Worm (Caenorhabditis elegans): ENCODE data around the gene Y50D4C.3.

Y50D4C.3 gene

DNA sequence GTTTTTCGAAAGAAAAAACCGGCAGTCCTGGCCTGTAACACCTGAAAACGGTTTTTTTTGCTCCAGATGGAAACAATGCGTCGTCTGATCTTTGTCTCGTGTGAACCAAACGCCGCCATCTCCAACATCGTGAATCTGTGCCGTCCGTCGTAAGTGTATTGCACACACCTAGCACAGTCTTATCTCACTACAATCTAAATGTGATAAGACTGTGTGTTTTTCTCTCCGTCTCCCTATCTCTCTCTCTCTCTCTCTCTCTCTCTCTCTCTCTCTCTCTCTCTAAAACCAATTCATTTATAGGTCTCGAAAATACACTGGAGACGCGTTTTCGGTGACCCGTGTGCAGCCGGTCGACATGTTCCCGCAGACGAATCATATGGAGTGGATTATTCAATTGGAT, 34.5 kb downstream of the Y50D4C.3 start (continued):
- no peak for TF ChIP-seq duxl-1 (tag; optimal IDR thresholded peaks at IDR 0.05; ENCODE audit: poor library complexity)
- TF ChIP-seq ztf-11 (tag; optimal IDR thresholded peaks at IDR 0.05) = no peak
- peak; percentile 32 for TF ChIP-seq pqm-1 (tag; optimal IDR thresholded peaks at IDR 0.05)
- no peak for TF ChIP-seq R02D3.7 (tag; optimal IDR thresholded peaks at IDR 0.05)
- peak; percentile 37 for TF ChIP-seq mes-2 (tag; optimal IDR thresholded peaks at IDR 0.05; ENCODE audit: poor library complexity, severe bottlenecking)
- TF ChIP-seq aly-2 (tag; optimal IDR thresholded peaks at IDR 0.05) = no peak

DNA sequence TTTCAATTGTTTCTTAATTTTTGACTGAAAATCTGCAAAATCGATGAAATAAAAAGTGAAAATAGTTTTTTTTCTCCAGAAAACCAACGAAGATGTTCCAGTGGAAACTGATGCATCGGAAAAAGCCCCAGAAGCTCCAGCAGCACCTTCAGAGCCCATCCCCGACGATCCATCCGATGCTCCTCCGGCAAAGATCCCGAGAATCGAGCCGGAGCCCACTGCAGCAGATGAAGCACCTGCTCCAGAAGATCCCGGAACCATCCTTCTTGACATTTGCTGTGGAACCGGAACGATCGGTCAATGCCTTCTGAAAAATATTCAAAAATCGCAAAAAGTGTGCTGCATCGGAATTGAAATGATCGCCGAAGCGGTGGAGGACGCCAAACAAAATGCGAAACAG, 36.4 kb downstream of the Y50D4C.3 start:
- TF ChIP-seq nhr-42 (GFP tag; IDR thresholded peaks at IDR 0.05) (0 out of 2 replicates have a peak, but pooled peaks have one; percentile 4), set-16 (GFP tag; IDR thresholded peaks at IDR 0.05) (peak; percentile 88), R02D3.7 (tag; optimal IDR thresholded peaks at IDR 0.05) (no peak)

DNA sequence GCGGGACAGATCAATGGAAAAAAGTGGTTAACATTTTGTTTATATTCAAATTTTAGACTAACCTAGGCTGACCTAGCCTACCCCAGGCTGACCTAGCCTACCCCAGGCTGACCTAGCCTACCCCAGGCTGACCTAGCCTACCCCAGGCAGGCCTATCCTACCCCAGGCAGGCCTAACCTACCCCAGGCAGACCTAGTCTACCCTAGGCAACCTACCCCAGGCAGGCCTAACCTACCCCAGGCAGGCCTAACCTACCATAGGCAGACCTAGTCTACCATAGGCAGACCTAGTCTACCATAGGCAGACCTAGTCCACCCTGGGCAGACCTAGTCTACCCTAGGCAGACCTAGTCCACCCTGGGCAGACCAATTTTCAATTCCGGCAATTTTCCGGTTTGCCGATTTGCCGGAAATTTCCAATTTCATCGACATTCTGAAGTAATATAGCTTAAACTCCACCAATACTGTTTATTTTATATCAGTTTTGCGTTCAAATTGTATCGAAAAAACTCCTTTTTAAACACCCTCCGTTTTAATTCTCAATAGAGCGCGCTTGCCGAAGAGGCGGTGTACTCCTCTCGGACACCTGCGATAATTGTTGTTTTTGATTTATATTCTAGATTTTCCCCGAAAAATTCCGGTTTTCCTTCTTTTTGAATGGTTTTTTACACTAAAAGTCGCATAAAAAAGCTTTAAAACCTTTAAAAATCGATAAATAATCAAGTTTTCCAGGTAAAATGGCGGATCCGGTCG, 40.6 kb downstream of the Y50D4C.3 start, which contains the start of gene trm-2A:
trm-2A (plus strand) TSS at position 732 of the 752 bp plus-strand sequence.
- no peak for TF ChIP-seq madf-5 (GFP tag; IDR thresholded peaks at IDR 0.05)
- TF ChIP-seq hlh-11 (tag; optimal IDR thresholded peaks at IDR 0.05) = peak; percentile 52
- no peak for TF ChIP-seq nhr-111 (GFP tag; optimal IDR thresholded peaks at IDR 0.05)
- no peak for TF ChIP-seq jun-1 (tag; optimal IDR thresholded peaks at IDR 0.05)
- TF ChIP-seq ZK337.2 (GFP tag; IDR thresholded peaks at IDR 0.05) = no peak
- TF ChIP-seq lsy-2 (tag; optimal IDR thresholded peaks at IDR 0.05) = peak in 1 of 2 experiments; percentile 87
- TF ChIP-seq nhr-42 (GFP tag; IDR thresholded peaks at IDR 0.05) = no peak
- TF ChIP-seq mdl-1 (tag; optimal IDR thresholded peaks at IDR 0.05) = peak in 1 of 2 experiments; percentile 17
- TF ChIP-seq egl-43 (GFP tag; IDR thresholded peaks at IDR 0.05) = peak; percentile 37; the same call in 1 of the 2 replicates
- peak; percentile 27 for TF ChIP-seq nhr-11 (tag; optimal IDR thresholded peaks at IDR 0.05)
- TF ChIP-seq dpl-1 (GFP tag; optimal IDR thresholded peaks at IDR 0.05) = peak; percentile 95
- TF ChIP-seq fkh-10 (GFP tag; optimal IDR thresholded peaks at IDR 0.05) = no peak
- peak; percentile 76 for TF ChIP-seq hlh-30 (tag; optimal IDR thresholded peaks at IDR 0.05; ENCODE audit: insufficient read depth)
- TF ChIP-seq ceh-20 (GFP tag; IDR thresholded peaks at IDR 0.05) = no peak
- no peak for TF ChIP-seq F37D6.2 (tag; optimal IDR thresholded peaks at IDR 0.05)
- TF ChIP-seq lin-38 (GFP tag; IDR thresholded peaks at IDR 0.05) = peak; percentile 98
- TF ChIP-seq nhr-77 (tag; optimal IDR thresholded peaks at IDR 0.05) = peak; percentile 44
- no peak for TF ChIP-seq spr-3 (GFP tag; optimal IDR thresholded peaks at IDR 0.05)
- peak; percentile 54 for TF ChIP-seq rbr-2 (tag; optimal IDR thresholded peaks at IDR 0.05)
- peak; percentile 12 for TF ChIP-seq nhr-6 (tag; optimal IDR thresholded peaks at IDR 0.05)
- TF ChIP-seq nhr-41 (GFP tag; IDR thresholded peaks at IDR 0.05) = no peak
- no peak for TF ChIP-seq lin-1 (GFP tag; IDR thresholded peaks at IDR 0.05)
- peak; percentile 93 for TF ChIP-seq mes-2 (tag; optimal IDR thresholded peaks at IDR 0.05; ENCODE audit: poor library complexity, severe bottlenecking)
- peak; percentile 89 for TF ChIP-seq aha-1 (tag)
- TF ChIP-seq pha-4 (GFP tag; IDR thresholded peaks at IDR 0.05) = no peak
- TF ChIP-seq pha-4 (tag; optimal IDR thresholded peaks at IDR 0.05) = peak; percentile 43
- TF ChIP-seq F44E2.7 (GFP tag; IDR thresholded peaks at IDR 0.05) = 0 out of 2 replicates have a peak, but pooled peaks have one; percentile 15
- TF ChIP-seq dmd-8 (GFP tag; IDR thresholded peaks at IDR 0.05) = 0 out of 2 replicates have a peak, but pooled peaks have one; percentile 37
- peak in 1 of 2 experiments; percentile 47 for TF ChIP-seq hif-1 (tag; optimal IDR thresholded peaks at IDR 0.05)
- TF ChIP-seq lin-29 (GFP tag; IDR thresholded peaks at IDR 0.05) = no peak
- TF ChIP-seq mep-1 (tag; optimal IDR thresholded peaks at IDR 0.05) = peak; percentile 79
- peak; percentile 16 for TF ChIP-seq lin-13 (GFP tag; optimal IDR thresholded peaks at IDR 0.05)
- peak; percentile 6 for TF ChIP-seq nhr-102 (tag; optimal IDR thresholded peaks at IDR 0.05)
- peak; percentile 65 for TF ChIP-seq hmg-1.1 (GFP tag; IDR thresholded peaks at IDR 0.05)
- TF ChIP-seq set-16 (GFP tag; IDR thresholded peaks at IDR 0.05) = peak; percentile 71
- no peak for TF ChIP-seq daf-16 (GFP tag; optimal IDR thresholded peaks at IDR 0.05)
- TF ChIP-seq daf-16 (tag; optimal IDR thresholded peaks at IDR 0.05) = peak; percentile 43
- TF ChIP-seq dmd-6 (GFP tag; IDR thresholded peaks at IDR 0.05) = peak; percentile 43; the same call in 1 of the 2 replicates
- peak; percentile 60 for TF ChIP-seq dve-1 (tag; optimal IDR thresholded peaks at IDR 0.05; ENCODE audit: insufficient read depth)
- TF ChIP-seq duxl-1 (tag; optimal IDR thresholded peaks at IDR 0.05; ENCODE audit: poor library complexity) = peak; percentile 49
- TF ChIP-seq nhr-10 (tag; optimal IDR thresholded peaks at IDR 0.05) = no peak

All from whole organism, L4 larva.